Worm (Caenorhabditis elegans) whole organism, L2 larva: ENCODE measurements around the gene fbxa-47.

Experiments used
- C34F6.9 ChIP-seq: fragments of 150-350 bp; optimal IDR thresholded peaks from 2 replicates; lab custom pipeline; 2014; ENCODE audit warnings: missing biosample characterization, missing genetic modification characterization
- R02D3.7 ChIP-seq: fragments of 150-350 bp; optimal IDR thresholded peaks from 2 replicates; lab custom pipeline; 2014; ENCODE audit warnings: missing biosample characterization, missing genetic modification characterization
- Y55F3AM.14 ChIP-seq: fragments of 200-800 bp; sonication (Bioruptor generic); optimal IDR thresholded peaks from 2 replicates; lab custom pipeline; 2018; ENCODE audit warnings: mild to moderate bottlenecking, missing genetic modification characterization, missing compliant biosample characterization
- ZK546.5 ChIP-seq: sonication (generic microtip); optimal IDR thresholded peaks from 2 replicates; lab custom pipeline; 2017; ENCODE audit warnings: missing biosample characterization, missing genetic modification characterization
- aly-2 ChIP-seq: fragments of 150-350 bp; optimal IDR thresholded peaks from 2 replicates; lab custom pipeline; 2014; ENCODE audit warnings: missing biosample characterization, missing genetic modification characterization
- ama-1 ChIP-seq: fragments of 150-350 bp; optimal IDR thresholded peaks from 2 replicates; lab custom pipeline; 2018; ENCODE audit warnings: inconsistent platforms
- blmp-1 ChIP-seq: sonication (generic microtip); optimal IDR thresholded peaks from 2 replicates; lab custom pipeline; 2017; ENCODE audit warnings: missing genetic modification characterization, mild to moderate bottlenecking, missing compliant biosample characterization, antibody characterized with exemption, moderate library complexity; ENCODE audit not compliant: insufficient read depth
- ceh-16 ChIP-seq: fragments of 150-350 bp; optimal IDR thresholded peaks from 2 replicates; lab custom pipeline; 2014; ENCODE audit warnings: missing biosample characterization, missing genetic modification characterization
- ceh-82 ChIP-seq: fragments of 150-350 bp; optimal IDR thresholded peaks from 2 replicates; lab custom pipeline; 2014; ENCODE audit warnings: missing biosample characterization, missing genetic modification characterization
- crh-2 ChIP-seq: sonication (generic microtip); optimal IDR thresholded peaks from 2 replicates; lab custom pipeline; 2017; ENCODE audit warnings: missing biosample characterization, missing genetic modification characterization
- dmd-4 ChIP-seq: sonication (generic microtip); optimal IDR thresholded peaks from 2 replicates; lab custom pipeline; 2017; ENCODE audit warnings: missing biosample characterization, missing genetic modification characterization
- egl-27 ChIP-seq: sonication (generic microtip); optimal IDR thresholded peaks from 3 replicates; lab custom pipeline; 2017; ENCODE audit warnings: missing biosample characterization, missing genetic modification reagents, missing genetic modification characterization
- elt-1 ChIP-seq: fragments of 150-350 bp; optimal IDR thresholded peaks from 2 replicates; lab custom pipeline; 2014; ENCODE audit warnings: missing biosample characterization, missing genetic modification characterization
- elt-3 ChIP-seq: sonication (generic microtip); optimal IDR thresholded peaks from 2 replicates; lab custom pipeline; 2017; ENCODE audit warnings: missing biosample characterization, missing genetic modification characterization
- fos-1 ChIP-seq: fragments of 150-350 bp; optimal IDR thresholded peaks from 2 replicates; lab custom pipeline; 2014; ENCODE audit warnings: missing biosample characterization, missing genetic modification characterization
- gmeb-1 ChIP-seq: fragments of 150-350 bp; optimal IDR thresholded peaks from 2 replicates; lab custom pipeline; 2014; ENCODE audit warnings: missing biosample characterization, missing genetic modification characterization
- lin-11 ChIP-seq: fragments of 150-350 bp; sonication (generic microtip); optimal IDR thresholded peaks from 2 replicates; lab custom pipeline; 2014; ENCODE audit warnings: missing biosample characterization, missing genetic modification characterization, inconsistent platforms, mixed read lengths
- lin-13 ChIP-seq: fragments of 150-350 bp; optimal IDR thresholded peaks from 2 replicates; lab custom pipeline; 2014; ENCODE audit warnings: missing biosample characterization, missing genetic modification reagents, missing genetic modification characterization
- lin-39 ChIP-seq: fragments of 150-350 bp; optimal IDR thresholded peaks from 2 replicates; lab custom pipeline; 2014; ENCODE audit warnings: missing biosample characterization, missing genetic modification reagents, missing genetic modification characterization
- lsy-2 ChIP-seq, 2 experiments: fragments of 150-350 bp in 1 of 2; sonication (generic microtip) in 1 of 2; optimal IDR thresholded peaks; 2 replicates each; lab custom pipeline; 2014 to 2017; ENCODE audit warnings: missing biosample characterization in 2 of 2, missing genetic modification characterization in 2 of 2
- mdl-1 ChIP-seq, 2 experiments: fragments of 150-350 bp in 1 of 2; sonication (generic microtip) in 1 of 2; optimal IDR thresholded peaks; 2 replicates each; lab custom pipeline; 2017; ENCODE audit warnings: missing biosample characterization in 2 of 2, missing genetic modification characterization in 2 of 2
- nhr-11 ChIP-seq: fragments of 150-350 bp; optimal IDR thresholded peaks from 2 replicates; lab custom pipeline; 2014; ENCODE audit warnings: missing biosample characterization, missing genetic modification characterization
- nhr-12 ChIP-seq: fragments of 150-350 bp; optimal IDR thresholded peaks from 2 replicates; lab custom pipeline; 2014; ENCODE audit warnings: missing biosample characterization, missing genetic modification characterization
- nhr-21 ChIP-seq: fragments of 150-350 bp; optimal IDR thresholded peaks from 2 replicates; lab custom pipeline; 2014; ENCODE audit warnings: missing biosample characterization, missing genetic modification characterization
- nhr-23 ChIP-seq: fragments of 150-350 bp; optimal IDR thresholded peaks from 2 replicates; lab custom pipeline; 2014; ENCODE audit warnings: missing biosample characterization, missing genetic modification reagents, missing genetic modification characterization
- nhr-25 ChIP-seq: fragments of 150-350 bp; sonication (generic microtip); optimal IDR thresholded peaks from 3 replicates; lab custom pipeline; 2014; ENCODE audit warnings: missing biosample characterization, missing genetic modification characterization
- nhr-6 ChIP-seq: fragments of 150-350 bp; optimal IDR thresholded peaks from 2 replicates; lab custom pipeline; 2014; ENCODE audit warnings: missing biosample characterization, missing genetic modification characterization
- nhr-77 ChIP-seq: fragments of 150-350 bp; optimal IDR thresholded peaks from 2 replicates; lab custom pipeline; 2014; ENCODE audit warnings: missing biosample characterization, missing genetic modification characterization
- skn-1 ChIP-seq: sonication (generic microtip); optimal IDR thresholded peaks from 2 replicates; lab custom pipeline; 2017; ENCODE audit warnings: missing biosample characterization, missing genetic modification characterization
- snpc-4 ChIP-seq: fragments of 150-350 bp; optimal IDR thresholded peaks from 2 replicates; lab custom pipeline; 2014; ENCODE audit warnings: missing biosample characterization, missing genetic modification characterization
- unc-62 ChIP-seq: fragments of 150-350 bp; optimal IDR thresholded peaks from 2 replicates; lab custom pipeline; 2014; ENCODE audit warnings: missing biosample characterization, missing genetic modification reagents, missing genetic modification characterization
- ztf-1 ChIP-seq: fragments of 200-800 bp; sonication (Bioruptor generic); conservative IDR thresholded peaks from 2 replicates; pipeline ENCODE4 v1.3.6; 2022; ENCODE audit warnings: missing genetic modification characterization, missing compliant biosample characterization
- ztf-4 ChIP-seq: fragments of 150-350 bp; optimal IDR thresholded peaks from 2 replicates; lab custom pipeline; 2014; ENCODE audit warnings: missing biosample characterization, missing genetic modification characterization

Gene fbxa-47

DNA sequence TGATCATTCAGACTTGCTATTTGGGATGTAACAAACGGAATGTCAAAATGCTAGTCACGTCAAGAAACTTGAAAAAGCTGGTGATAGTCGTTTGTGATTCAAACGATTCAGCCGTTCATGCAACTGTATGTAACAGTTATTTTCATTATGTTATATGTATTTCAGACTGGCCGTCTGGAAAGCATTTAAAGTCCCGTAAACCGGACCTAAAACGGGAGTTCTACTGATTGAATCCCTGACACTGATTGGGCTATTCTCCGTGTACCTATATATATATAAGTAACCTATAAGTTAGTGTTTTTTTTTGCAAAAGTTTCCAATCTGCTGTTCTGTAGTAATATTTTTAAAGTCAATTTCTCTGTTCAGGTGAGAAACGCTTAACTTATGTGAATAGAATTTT, 11.4 kb upstream of the fbxa-47 start:
- no peak for TF ChIP-seq nhr-11 (tag; lab: Kevin White, UChicago)
- TF ChIP-seq ztf-4 (tag; lab: Kevin White, UChicago) = no peak
- TF ChIP-seq nhr-21 (tag; lab: Kevin White, UChicago) = no peak
- no peak for TF ChIP-seq ZK546.5 (tag; lab: Kevin White, UChicago)
- no peak for TF ChIP-seq dmd-4 (tag; lab: Kevin White, UChicago)

DNA sequence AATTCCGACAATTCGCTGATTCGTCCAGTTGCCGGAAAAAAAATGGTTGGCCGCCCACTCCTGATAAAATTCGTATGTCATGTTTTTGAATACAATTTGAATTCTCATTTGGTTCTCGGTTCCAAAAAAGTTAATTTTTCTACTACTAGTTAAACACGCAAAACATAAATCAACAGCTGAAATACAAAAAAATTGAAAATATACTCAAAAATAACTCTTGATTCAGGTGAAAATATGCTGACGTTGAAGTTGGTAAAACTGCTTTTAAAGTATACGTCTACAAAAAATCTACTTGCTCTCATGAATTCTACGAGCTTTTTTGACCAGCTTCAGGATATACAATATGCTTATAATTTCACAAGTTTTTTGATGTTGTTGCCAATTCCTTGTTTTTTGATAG, 8.2 kb upstream of the fbxa-47 start, which contains the start of gene srz-56:
TSS of gene srz-56 (plus strand) at position 301 of the 400 bp plus-strand sequence.
- TF ChIP-seq ceh-16 (no peak), nhr-23 (tag; lab: Kevin White, UChicago) (no peak), Y55F3AM.14 (no peak), elt-1 (tag; lab: Kevin White, UChicago) (no peak), ceh-82 (tag; lab: Kevin White, UChicago) (no peak), lsy-2 (tag; optimal IDR thresholded peaks at IDR 0.05; lab: Kevin White, UChicago) (no peak), lin-11 (tag; lab: Kevin White, UChicago) (no peak), ama-1 (lab: Kevin White, UChicago) (no peak), aly-2 (tag; lab: Kevin White, UChicago) (no peak), snpc-4 (tag; lab: Kevin White, UChicago) (no peak), mdl-1 (tag; optimal IDR thresholded peaks at IDR 0.05; lab: Kevin White, UChicago) (no peak), C34F6.9 (tag; lab: Kevin White, UChicago) (no peak), nhr-77 (tag; lab: Kevin White, UChicago) (no peak), gmeb-1 (tag; lab: Kevin White, UChicago) (no peak)

- TF ChIP-seq fos-1 (tag; lab: Kevin White, UChicago) (peak; percentile 89), ZK546.5 (tag; lab: Kevin White, UChicago) (no peak)
Observed at ce11 chrIII:2239587-2240144, 7.4 kb upstream of the fbxa-47 start, which contains the start of gene C39B5.10. Gene C39B5.10, minus strand, starts transcription at chrIII:2239637.

- TF ChIP-seq mdl-1 (tag; optimal IDR thresholded peaks at IDR 0.05; lab: Kevin White, UChicago) = no peak
- no peak for TF ChIP-seq lin-39
- no peak for TF ChIP-seq elt-3 (tag; lab: Kevin White, UChicago)
- TF ChIP-seq Y55F3AM.14 = no peak
- no peak for TF ChIP-seq lin-13 (GFP tag; lab: Kevin White, UChicago)
- no peak for TF ChIP-seq ama-1 (lab: Kevin White, UChicago)
- no peak for TF ChIP-seq ztf-1
- TF ChIP-seq nhr-77 (tag; lab: Kevin White, UChicago) = no peak
- no peak for TF ChIP-seq nhr-25 (tag; lab: Kevin White, UChicago)
Observed at ce11 chrIII:2234192-2234934, 2.1 kb upstream of the fbxa-47 start, which contains the start of gene C39B5.2. Gene C39B5.2, plus strand, starts transcription at chrIII:2234884.

- TF ChIP-seq elt-3 (tag; lab: Kevin White, UChicago) (no peak), aly-2 (tag; lab: Kevin White, UChicago) (no peak), skn-1 (no peak), ceh-16 (no peak), ceh-82 (tag; lab: Kevin White, UChicago) (no peak), egl-27 (tag; lab: Kevin White, UChicago) (no peak), unc-62 (GFP tag; lab: Kevin White, UChicago) (no peak), ZK546.5 (tag; lab: Kevin White, UChicago) (no peak), nhr-6 (tag; lab: Kevin White, UChicago) (no peak), mdl-1 (tag; optimal IDR thresholded peaks at IDR 0.05; lab: Kevin White, UChicago) (no peak), crh-2 (tag; lab: Kevin White, UChicago) (no peak), nhr-21 (tag; lab: Kevin White, UChicago) (no peak), blmp-1 (tag; lab: Kevin White, UChicago) (no peak), nhr-12 (tag; lab: Kevin White, UChicago) (no peak), nhr-77 (tag; lab: Kevin White, UChicago) (no peak), R02D3.7 (tag; lab: Kevin White, UChicago) (no peak)
Observed at ce11 chrIII:2233399-2233798, 1.1 kb upstream of the fbxa-47 start.
